Worm (Caenorhabditis elegans) whole organism, L1 larva: Measurements from ENCODE around the gene C06A6.7.
A peak's percentile ranks its signal among the peaks of the same experiment; 100 is the strongest.

Experiments used
- C04F5.9 ChIP-seq: sonication (generic microtip); optimal IDR thresholded peaks from 2 replicates; lab custom pipeline; 2016; ENCODE audit warnings: missing genetic modification characterization, missing compliant biosample characterization
- C16A3.4 ChIP-seq: fragments of 150-350 bp; optimal IDR thresholded peaks from 2 replicates; lab custom pipeline; 2014; ENCODE audit warnings: missing biosample characterization, missing genetic modification characterization
- Y116A8C.19 ChIP-seq: sonication (generic microtip); optimal IDR thresholded peaks from 2 replicates; lab custom pipeline; 2016; ENCODE audit warnings: missing compliant biosample characterization, missing genetic modification characterization, borderline replicate concordance
- aha-1 ChIP-seq: fragments of 150-350 bp; optimal IDR thresholded peaks from 2 replicates; lab custom pipeline; 2014; ENCODE audit warnings: missing biosample characterization, missing genetic modification characterization
- aly-2 ChIP-seq: fragments of 150-350 bp; optimal IDR thresholded peaks from 2 replicates; lab custom pipeline; 2014; ENCODE audit warnings: missing biosample characterization, missing genetic modification characterization
- blmp-1 ChIP-seq: fragments of 150-350 bp; optimal IDR thresholded peaks from 2 replicates; lab custom pipeline; 2014; ENCODE audit warnings: missing biosample characterization, missing genetic modification characterization
- ceh-63 ChIP-seq: fragments of 200-800 bp; sonication (Bioruptor generic); optimal IDR thresholded peaks from 2 replicates; lab custom pipeline; 2018; ENCODE audit warnings: mild to moderate bottlenecking, missing genetic modification characterization, missing compliant biosample characterization
- ceh-8 ChIP-seq: fragments of 200-800 bp; sonication (Bioruptor generic); optimal IDR thresholded peaks from 2 replicates; lab custom pipeline; 2018; ENCODE audit warnings: mild to moderate bottlenecking, missing genetic modification characterization, moderate library complexity, missing compliant biosample characterization
- ceh-82 ChIP-seq, 3 experiments: fragments of 150-350 bp in 1 of 3; sonication (generic microtip) in 2 of 3; optimal IDR thresholded peaks; 2 replicates each; lab custom pipeline; 2014 to 2017; ENCODE audit warnings: missing biosample characterization in 3 of 3, missing genetic modification characterization in 3 of 3
- ceh-90 ChIP-seq: sonication (generic microtip); optimal IDR thresholded peaks from 2 replicates; lab custom pipeline; 2016; ENCODE audit warnings: missing genetic modification characterization, missing compliant biosample characterization
- ces-1 ChIP-seq: fragments of 150-350 bp; optimal IDR thresholded peaks from 2 replicates; lab custom pipeline; 2014; ENCODE audit warnings: missing biosample characterization, missing genetic modification reagents, missing genetic modification characterization
- dpl-1 ChIP-seq, 3 experiments: fragments of 150-350 bp in 2 of 3; sonication (generic microtip) in 1 of 3; optimal IDR thresholded peaks; 2 replicates each; lab custom pipeline; 2014 to 2017; ENCODE audit warnings: missing biosample characterization in 3 of 3, missing genetic modification characterization in 3 of 3, missing genetic modification reagents in 3 of 3
- dsc-1 ChIP-seq: sonication (generic microtip); optimal IDR thresholded peaks from 2 replicates; lab custom pipeline; 2016; ENCODE audit warnings: mild to moderate bottlenecking, missing genetic modification characterization, missing compliant biosample characterization
- efl-1 ChIP-seq, 4 experiments: fragments of 150-350 bp; optimal IDR thresholded peaks in 3 of 4; peaks in 1 of 4; 1 replicate in 1 of 4; 2 replicates in 3 of 4; lab custom pipeline; 2014; ENCODE audit warnings: missing biosample characterization in 2 of 4, missing genetic modification characterization in 2 of 4, missing genetic modification reagents in 2 of 4
- efl-3 ChIP-seq: fragments of 200-800 bp; sonication (Bioruptor generic); optimal IDR thresholded peaks from 2 replicates; lab custom pipeline; 2018; ENCODE audit warnings: mild to moderate bottlenecking, missing genetic modification characterization, missing compliant biosample characterization
- egl-13 ChIP-seq: sonication (generic microtip); optimal IDR thresholded peaks from 2 replicates; lab custom pipeline; 2016; ENCODE audit warnings: missing genotype, missing genetic modification reagents, missing genetic modification characterization, missing compliant biosample characterization
- egl-27 ChIP-seq, 2 experiments: fragments of 150-350 bp in 1 of 2; sonication (generic microtip); optimal IDR thresholded peaks; 3 replicates each; lab custom pipeline; 2017 to 2018; ENCODE audit warnings: missing biosample characterization in 2 of 2, missing genetic modification characterization in 2 of 2, missing genetic modification reagents in 2 of 2
- elt-2 ChIP-seq: sonication (generic microtip); optimal IDR thresholded peaks from 2 replicates; lab custom pipeline; 2016; ENCODE audit warnings: missing genetic modification characterization, mild to moderate bottlenecking, inconsistent platforms, missing compliant biosample characterization, missing genetic modification reagents
- fkh-10 ChIP-seq: sonication (generic microtip); optimal IDR thresholded peaks from 2 replicates; lab custom pipeline; 2017; ENCODE audit warnings: missing biosample characterization, missing genetic modification reagents, missing genetic modification characterization
- fkh-4 ChIP-seq: sonication (generic microtip); optimal IDR thresholded peaks from 2 replicates; lab custom pipeline; 2016; ENCODE audit warnings: missing compliant biosample characterization, missing genetic modification characterization, borderline replicate concordance
- grh-1 ChIP-seq: fragments of 200-800 bp; sonication (Bioruptor generic); IDR thresholded peaks from 2 replicates; pipeline ENCODE4 v1.3.6; 2022; ENCODE audit warnings: missing genetic modification reagents, missing genetic modification characterization, missing compliant biosample characterization
- hpl-2 ChIP-seq: fragments of 150-350 bp; optimal IDR thresholded peaks from 2 replicates; lab custom pipeline; 2014; ENCODE audit warnings: missing biosample characterization, missing genetic modification reagents, missing genetic modification characterization
- irx-1 ChIP-seq: sonication (generic microtip); optimal IDR thresholded peaks from 2 replicates; lab custom pipeline; 2016; ENCODE audit warnings: missing genetic modification characterization, missing compliant biosample characterization
- jun-1 ChIP-seq: fragments of 150-350 bp; optimal IDR thresholded peaks from 2 replicates; lab custom pipeline; 2014; ENCODE audit warnings: missing biosample characterization, missing genetic modification reagents, missing genetic modification characterization
- lin-14 ChIP-seq: fragments of 200-800 bp; sonication (Bioruptor generic); optimal IDR thresholded peaks from 2 replicates; lab custom pipeline; 2018; ENCODE audit warnings: mild to moderate bottlenecking, missing genetic modification characterization, moderate library complexity, missing compliant biosample characterization
- lin-35 ChIP-seq, 2 experiments: fragments of 150-350 bp; optimal IDR thresholded peaks; 2 replicates each; lab custom pipeline; 2014; ENCODE audit warnings: missing biosample characterization in 2 of 2, missing genetic modification characterization in 2 of 2, missing genetic modification reagents in 2 of 2
- lin-39 ChIP-seq: fragments of 150-350 bp; optimal IDR thresholded peaks from 2 replicates; lab custom pipeline; 2014; ENCODE audit warnings: missing biosample characterization, missing genetic modification reagents, missing genetic modification characterization
- lir-3 ChIP-seq: sonication (generic microtip); optimal IDR thresholded peaks from 2 replicates; lab custom pipeline; 2016; ENCODE audit warnings: mild to moderate bottlenecking, missing genetic modification characterization, moderate library complexity, missing compliant biosample characterization; ENCODE audit not compliant: poor library complexity
- mdl-1 ChIP-seq, 2 experiments: fragments of 150-350 bp; optimal IDR thresholded peaks; 2 replicates each; lab custom pipeline; 2014 to 2017; ENCODE audit warnings: missing biosample characterization in 2 of 2, missing genetic modification characterization in 2 of 2, inconsistent platforms in 1 of 2
- mep-1 ChIP-seq: fragments of 150-350 bp; optimal IDR thresholded peaks from 2 replicates; lab custom pipeline; 2014; ENCODE audit warnings: missing biosample characterization, missing genetic modification characterization
- nhr-11 ChIP-seq: fragments of 150-350 bp; optimal IDR thresholded peaks from 2 replicates; lab custom pipeline; 2014; ENCODE audit warnings: missing biosample characterization, missing genetic modification characterization
- nhr-12 ChIP-seq: sonication (generic microtip); optimal IDR thresholded peaks from 2 replicates; lab custom pipeline; 2017; ENCODE audit warnings: missing biosample characterization, missing genetic modification characterization
- nhr-19 ChIP-seq: fragments of 200-800 bp; sonication (Bioruptor generic); conservative IDR thresholded peaks from 2 replicates; pipeline ENCODE4 v1.3.6; 2022; ENCODE audit warnings: missing genetic modification characterization, missing compliant biosample characterization
- nhr-47 ChIP-seq: sonication (generic microtip); optimal IDR thresholded peaks from 2 replicates; lab custom pipeline; 2016; ENCODE audit warnings: mild to moderate bottlenecking, missing genetic modification characterization, moderate library complexity, missing compliant biosample characterization
- nhr-77 ChIP-seq: fragments of 150-350 bp; optimal IDR thresholded peaks from 2 replicates; lab custom pipeline; 2014; ENCODE audit warnings: missing biosample characterization, missing genetic modification characterization
- nhr-84 ChIP-seq: sonication (generic microtip); optimal IDR thresholded peaks from 2 replicates; lab custom pipeline; 2017; ENCODE audit warnings: missing biosample characterization, missing genetic modification characterization
- nhr-90 ChIP-seq: sonication (generic microtip); optimal IDR thresholded peaks from 2 replicates; lab custom pipeline; 2016; ENCODE audit warnings: mild to moderate bottlenecking, missing genetic modification characterization, missing compliant biosample characterization; ENCODE audit not compliant: poor library complexity
- pax-3 ChIP-seq: fragments of 200-800 bp; sonication (Bioruptor generic); optimal IDR thresholded peaks from 2 replicates; lab custom pipeline; 2018; ENCODE audit warnings: mild to moderate bottlenecking, missing genetic modification characterization, moderate library complexity, missing compliant biosample characterization
- skn-1 ChIP-seq: fragments of 150-350 bp; optimal IDR thresholded peaks from 2 replicates; lab custom pipeline; 2014; ENCODE audit warnings: missing biosample characterization, missing genetic modification characterization
- snpc-4 ChIP-seq: fragments of 150-350 bp; optimal IDR thresholded peaks from 2 replicates; lab custom pipeline; 2014; ENCODE audit warnings: missing biosample characterization, missing genetic modification characterization
- snu-23 ChIP-seq: sonication (generic microtip); optimal IDR thresholded peaks from 2 replicates; lab custom pipeline; 2016; ENCODE audit warnings: missing genetic modification characterization, missing compliant biosample characterization
- sox-4 ChIP-seq: sonication (generic microtip); optimal IDR thresholded peaks from 2 replicates; lab custom pipeline; 2016; ENCODE audit warnings: missing genetic modification characterization, missing compliant biosample characterization
- swsn-7 ChIP-seq: sonication (generic microtip); optimal IDR thresholded peaks from 2 replicates; lab custom pipeline; 2016; ENCODE audit warnings: missing genetic modification characterization, missing compliant biosample characterization
- tlp-1 ChIP-seq: fragments of 150-350 bp; optimal IDR thresholded peaks from 2 replicates; lab custom pipeline; 2014; ENCODE audit warnings: missing biosample characterization, missing genetic modification characterization
- unc-130 ChIP-seq: fragments of 150-350 bp; optimal IDR thresholded peaks from 2 replicates; lab custom pipeline; 2017; ENCODE audit warnings: missing biosample characterization, missing genetic modification characterization, inconsistent platforms
- unc-86 ChIP-seq: sonication (generic microtip); optimal IDR thresholded peaks from 2 replicates; lab custom pipeline; 2016; ENCODE audit warnings: missing genetic modification characterization, missing compliant biosample characterization
- xbp-1 ChIP-seq: sonication (generic microtip); optimal IDR thresholded peaks from 2 replicates; lab custom pipeline; 2016; ENCODE audit warnings: missing genetic modification characterization, missing compliant biosample characterization
- zip-4 ChIP-seq: fragments of 200-800 bp; sonication (Bioruptor generic); optimal IDR thresholded peaks from 2 replicates; lab custom pipeline; 2018; ENCODE audit warnings: mild to moderate bottlenecking, missing genetic modification characterization, moderate library complexity, missing compliant biosample characterization
- ztf-4 ChIP-seq: fragments of 150-350 bp; optimal IDR thresholded peaks from 2 replicates; lab custom pipeline; 2014; ENCODE audit warnings: missing biosample characterization, missing genetic modification characterization

Gene C06A6.7

ce11 chrIV:7846386-7846785, 8.1 kb upstream of the C06A6.7 start, which contains the start of gene C06A6.2:
C06A6.2 (plus strand) TSS chrIV:7846622.
- TF ChIP-seq grh-1 (GFP tag; lab: Robert Waterston, UW) (no peak), dpl-1 (GFP tag; optimal IDR thresholded peaks at IDR 0.05; lab: Kevin White, UChicago) (peak in 2 of 3 experiments; percentile 44 to 64), lir-3 (no peak), blmp-1 (peak; percentile 3), efl-1 (optimal IDR thresholded peaks at IDR 0.05; lab: Kevin White, UChicago) (peak; percentile 36 to 51), efl-1 (GFP tag; optimal IDR thresholded peaks at IDR 0.05 in 1 of 2; lab: Kevin White, UChicago) (peak; percentile 59 to 92), lin-39 (no peak), lin-35 (GFP tag; optimal IDR thresholded peaks at IDR 0.05; lab: Kevin White, UChicago) (peak in 1 of 2 experiments; percentile 54), unc-130 (tag; lab: Kevin White, UChicago) (no peak), nhr-47 (tag; lab: Kevin White, UChicago) (no peak), mep-1 (tag; lab: Kevin White, UChicago) (peak; percentile 5)

ce11 chrIV:7845585-7845984, 7.3 kb upstream of the C06A6.7 start:
- TF ChIP-seq grh-1 (GFP tag; lab: Robert Waterston, UW) (peak; percentile 40), unc-130 (tag; lab: Kevin White, UChicago) (no peak), zip-4 (GFP tag; lab: Kevin White, UChicago) (no peak), irx-1 (tag; lab: Kevin White, UChicago) (peak; percentile 70), elt-2 (tag; lab: Kevin White, UChicago) (peak; percentile 30), tlp-1 (tag; lab: Kevin White, UChicago) (no peak), snu-23 (GFP tag; lab: Kevin White, UChicago) (peak; percentile 86), nhr-19 (GFP tag; lab: Robert Waterston, UW) (peak; percentile 73), lin-39 (no peak), lir-3 (no peak), aha-1 (no peak), sox-4 (no peak), fkh-10 (GFP tag; lab: Kevin White, UChicago) (peak; percentile 41), egl-13 (tag; lab: Kevin White, UChicago) (peak; percentile 66), C16A3.4 (tag; lab: Kevin White, UChicago) (no peak), blmp-1 (peak; percentile 6), ceh-8 (GFP tag; lab: Kevin White, UChicago) (peak; percentile 51), aly-2 (tag; lab: Kevin White, UChicago) (no peak), dsc-1 (peak; percentile 54), ceh-82 (tag; optimal IDR thresholded peaks at IDR 0.05; lab: Kevin White, UChicago) (peak in 2 of 3 experiments; percentile 71 to 80), nhr-90 (peak; percentile 67), nhr-77 (tag; lab: Kevin White, UChicago) (peak; percentile 21), skn-1 (tag; lab: Kevin White, UChicago) (peak; percentile 76), nhr-84 (tag; lab: Kevin White, UChicago) (no peak), ceh-90 (tag; lab: Kevin White, UChicago) (no peak), nhr-12 (tag; lab: Kevin White, UChicago) (no peak), snpc-4 (peak; percentile 43), nhr-47 (tag; lab: Kevin White, UChicago) (peak; percentile 82), xbp-1 (tag; lab: Kevin White, UChicago) (peak; percentile 63), dpl-1 (GFP tag; optimal IDR thresholded peaks at IDR 0.05; lab: Kevin White, UChicago) (peak; percentile 39 to 54 (median 52)), ztf-4 (tag; lab: Kevin White, UChicago) (peak; percentile 61), nhr-11 (tag; lab: Kevin White, UChicago) (no peak), fkh-4 (tag; lab: Kevin White, UChicago) (no peak), pax-3 (tag; lab: Kevin White, UChicago) (peak; percentile 46), Y116A8C.19 (tag; lab: Kevin White, UChicago) (no peak), jun-1 (tag; lab: Kevin White, UChicago) (peak; percentile 19), efl-3 (GFP tag; lab: Kevin White, UChicago) (no peak), ces-1 (GFP tag; lab: Kevin White, UChicago) (no peak), C04F5.9 (tag; lab: Kevin White, UChicago) (peak; percentile 1), mdl-1 (tag; optimal IDR thresholded peaks at IDR 0.05; lab: Kevin White, UChicago) (peak in 1 of 2 experiments; percentile 81), ceh-63 (no peak), swsn-7 (tag; lab: Kevin White, UChicago) (peak; percentile 79), hpl-2 (GFP tag; lab: Kevin White, UChicago) (no peak), lin-14 (GFP tag; lab: Kevin White, UChicago) (peak; percentile 96), unc-86 (tag; lab: Kevin White, UChicago) (peak; percentile 81), egl-27 (tag; optimal IDR thresholded peaks at IDR 0.05; lab: Kevin White, UChicago) (peak in 1 of 2 experiments; percentile 18)
